Fruit fly (Drosophila melanogaster): ENCODE data around the gene CG6833.

The CG6833 gene

DNA sequence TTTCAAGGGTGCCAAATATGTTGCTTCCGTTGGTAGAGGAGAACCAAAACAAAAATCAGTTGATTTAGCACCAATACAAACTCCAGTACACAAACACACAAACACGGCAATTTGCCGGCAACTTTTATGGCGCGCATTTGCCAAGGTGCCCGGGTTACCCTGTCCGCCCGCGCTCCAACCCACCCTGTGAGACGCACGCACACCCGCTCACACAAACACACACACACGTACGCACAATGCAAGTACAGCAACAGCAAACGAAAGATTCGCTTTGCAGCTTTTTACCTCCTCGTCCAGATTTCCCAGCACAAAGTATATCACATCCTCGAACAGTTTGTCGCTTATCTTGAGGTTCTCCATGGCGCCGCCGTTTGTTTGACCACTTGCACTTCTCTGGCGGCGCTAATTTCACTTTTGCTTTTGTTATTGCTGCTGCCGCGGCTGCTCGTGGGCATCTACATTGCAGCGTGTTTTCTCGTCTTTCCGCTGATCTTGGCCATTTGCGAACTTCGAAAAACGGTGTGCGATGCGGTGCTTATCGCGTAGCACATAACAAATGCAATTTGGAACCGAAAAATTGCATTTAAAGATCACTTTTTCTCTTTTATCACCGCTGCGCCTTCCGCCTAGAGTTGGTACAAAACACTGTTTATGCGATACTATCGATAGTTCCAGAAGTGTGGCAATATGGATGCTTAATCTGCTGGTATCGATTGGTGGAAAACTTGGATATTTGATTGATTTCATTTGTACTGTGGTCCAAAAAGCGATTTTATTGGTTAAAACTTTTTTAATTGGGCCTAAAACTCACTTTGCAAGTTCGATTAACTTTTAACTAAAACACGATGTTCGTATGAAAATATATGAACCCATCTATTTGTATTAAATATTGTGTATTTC lies 22.3 kb upstream of the CG6833 start, which contains the start of gene Ptip (continued):
- TF ChIP-seq Fer2 (tag; optimal IDR thresholded peaks at IDR 0.05) (no peak), CG2129 (GFP tag; IDR thresholded peaks at IDR 0.05; ENCODE audit: partially characterized antibody) (peak; percentile 89), CG10267 (tag; optimal IDR thresholded peaks at IDR 0.05) (peak; percentile 40), dm (GFP tag; optimal IDR thresholded peaks at IDR 0.05) (peak; percentile 48), Med (GFP tag) (peak; percentile 92), Max (GFP tag; optimal IDR thresholded peaks at IDR 0.05) (peak; percentile 41), Rfx (GFP tag; IDR thresholded peaks at IDR 0.05) (peak; percentile 75), CG2202 (tag; optimal IDR thresholded peaks at IDR 0.05) (peak; percentile 16), gsb-n (tag; optimal IDR thresholded peaks at IDR 0.05) (no peak), Lim3 (GFP tag; IDR thresholded peaks at IDR 0.05) (no peak), slp2 (GFP tag; optimal IDR thresholded peaks at IDR 0.05) (no peak), CG4617 (GFP tag; optimal IDR thresholded peaks at IDR 0.05; ENCODE audit: borderline replicate concordance) (peak; percentile 70), CG3281 (GFP tag; optimal IDR thresholded peaks at IDR 0.05) (no peak), Neu2 (GFP tag; optimal IDR thresholded peaks at IDR 0.05; ENCODE audit: borderline replicate concordance) (no peak), CG17802 (tag; optimal IDR thresholded peaks at IDR 0.05) (peak; percentile 9), Ssrp (tag; optimal IDR thresholded peaks at IDR 0.05) (no peak), ac (GFP tag; optimal IDR thresholded peaks at IDR 0.05) (no peak), CG4328 (GFP tag; optimal IDR thresholded peaks at IDR 0.05) (no peak), CG8944 (GFP tag; optimal IDR thresholded peaks at IDR 0.05) (no peak), CG9876 (GFP tag; optimal IDR thresholded peaks at IDR 0.05) (no peak), CG3838 (GFP tag; optimal IDR thresholded peaks at IDR 0.05) (no peak), Usf (GFP tag; optimal IDR thresholded peaks at IDR 0.05) (no peak), Ets65A (GFP tag) (peak; percentile 75), CG10274 (GFP tag; optimal IDR thresholded peaks at IDR 0.05) (no peak), insv (GFP tag; optimal IDR thresholded peaks at IDR 0.05) (peak in 1 of 2 experiments; percentile 70), disco-r (GFP tag; optimal IDR thresholded peaks at IDR 0.05) (no peak), chm (GFP tag; IDR thresholded peaks at IDR 0.05) (peak; percentile 62), gro (GFP tag; optimal IDR thresholded peaks at IDR 0.05) (peak; percentile 55), CG34376 (GFP tag; optimal IDR thresholded peaks at IDR 0.05) (peak; percentile 60), fu2 (GFP tag; optimal IDR thresholded peaks at IDR 0.05) (peak; percentile 7), CG12391 (tag; optimal IDR thresholded peaks at IDR 0.05) (peak; percentile 25), Poxn (GFP tag; IDR thresholded peaks at IDR 0.05) (no peak), YL-1 (GFP tag; optimal IDR thresholded peaks at IDR 0.05) (peak; percentile 75), Nf-YC (tag; optimal IDR thresholded peaks at IDR 0.05) (no peak), tgo (GFP tag; IDR thresholded peaks at IDR 0.05) (no peak), ase (GFP tag; IDR thresholded peaks at IDR 0.05) (0 out of 3 replicates have a peak, but pooled peaks have one; percentile 9), CG2889 (GFP tag; IDR thresholded peaks at IDR 0.05) (no peak), Six4 (GFP tag; optimal IDR thresholded peaks at IDR 0.05) (peak; percentile 2), CG17612 (GFP tag; IDR thresholded peaks at IDR 0.05) (no peak), CG7271 (tag; optimal IDR thresholded peaks at IDR 0.05) (no peak), CG11560 (tag; IDR thresholded peaks at IDR 0.05) (no peak), Aef1 (GFP tag; IDR thresholded peaks at IDR 0.05) (no peak), croc (GFP tag; conservative IDR thresholded peaks at IDR 0.05) (no peak), lola (GFP tag; optimal IDR thresholded peaks at IDR 0.05) (peak in 1 of 3 experiments; percentile 5), Dp (GFP tag; optimal IDR thresholded peaks at IDR 0.05) (peak; percentile 83), Sox102F (GFP tag; optimal IDR thresholded peaks at IDR 0.05) (no peak), CG7839 (tag; optimal IDR thresholded peaks at IDR 0.05) (no peak), CG11723 (GFP tag; optimal IDR thresholded peaks at IDR 0.05) (no peak), Atf-2 (GFP tag; optimal IDR thresholded peaks at IDR 0.05) (no peak)

All from whole organism, embryonic.